Worm (Caenorhabditis elegans) whole organism, midembryonic: Measurements from ENCODE around the gene C06B3.1.

Experiments
- T22C8.4 ChIP-seq: fragments of 200-800 bp; sonication (Bioruptor generic); IDR thresholded peaks from 2 replicates; pipeline ENCODE4 v1.3.6; 2022; ENCODE audit warnings: missing genetic modification characterization, missing compliant biosample characterization
- klf-2 ChIP-seq: fragments of 200-800 bp; sonication (Bioruptor generic); conservative IDR thresholded peaks from 2 replicates; pipeline ENCODE4 v1.3.6; 2022; ENCODE audit warnings: missing genetic modification reagents, missing genetic modification characterization, missing compliant biosample characterization
- ref-1 ChIP-seq: fragments of 200-800 bp; sonication (Bioruptor generic); conservative IDR thresholded peaks from 2 replicates; pipeline ENCODE4 v1.3.6; 2022; ENCODE audit warnings: missing genetic modification reagents, missing genetic modification characterization, missing compliant biosample characterization
- tab-1 ChIP-seq: fragments of 200-800 bp; sonication (Bioruptor generic); IDR thresholded peaks from 2 replicates; pipeline ENCODE4 v1.3.6; 2022; ENCODE audit warnings: missing genetic modification characterization, missing compliant biosample characterization
- ztf-23 ChIP-seq: fragments of 200-800 bp; sonication (Bioruptor generic); IDR thresholded peaks from 2 replicates; pipeline ENCODE4 v1.3.6; 2022; ENCODE audit warnings: missing genetic modification reagents, missing genetic modification characterization, missing compliant biosample characterization
- ztf-29 ChIP-seq: fragments of 200-800 bp; sonication (Bioruptor generic); IDR thresholded peaks from 2 replicates; pipeline ENCODE4 v1.3.6; 2022; ENCODE audit warnings: missing genetic modification reagents, missing genetic modification characterization, missing compliant biosample characterization

DNA sequence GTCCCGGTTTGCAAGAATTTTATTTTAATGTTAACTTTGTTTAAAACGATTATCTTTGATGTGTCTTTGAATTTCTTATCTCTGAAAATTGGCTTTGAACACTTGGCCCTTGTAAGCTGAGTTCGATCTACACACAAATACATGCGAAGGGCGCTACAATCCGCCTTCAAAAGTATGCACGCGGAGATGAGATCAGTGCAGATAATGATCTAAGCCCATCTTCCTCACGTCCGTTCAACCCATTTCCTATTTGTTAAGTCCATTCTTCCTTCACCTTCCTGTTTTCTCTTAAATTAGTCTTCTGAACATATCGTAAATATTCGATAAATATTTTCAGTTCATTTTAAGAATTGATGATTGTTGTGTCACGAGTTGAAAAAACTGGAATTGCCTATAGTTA is 36.2 kb upstream of the C06B3.1 start, which contains the start of gene nhr-175:
- no peak for TF ChIP-seq ref-1 (GFP tag; lab: Robert Waterston, UW)
- TF ChIP-seq ztf-29 (GFP tag; lab: Robert Waterston, UW): no peak
- no peak for TF ChIP-seq tab-1 (GFP tag; lab: Robert Waterston, UW)
- no peak for TF ChIP-seq T22C8.4
- no peak for TF ChIP-seq ztf-23 (GFP tag; lab: Robert Waterston, UW)
- no peak for TF ChIP-seq klf-2 (GFP tag; lab: Robert Waterston, UW)
